Worm (Caenorhabditis elegans): ENCODE data around the gene lin-5.

DNA sequence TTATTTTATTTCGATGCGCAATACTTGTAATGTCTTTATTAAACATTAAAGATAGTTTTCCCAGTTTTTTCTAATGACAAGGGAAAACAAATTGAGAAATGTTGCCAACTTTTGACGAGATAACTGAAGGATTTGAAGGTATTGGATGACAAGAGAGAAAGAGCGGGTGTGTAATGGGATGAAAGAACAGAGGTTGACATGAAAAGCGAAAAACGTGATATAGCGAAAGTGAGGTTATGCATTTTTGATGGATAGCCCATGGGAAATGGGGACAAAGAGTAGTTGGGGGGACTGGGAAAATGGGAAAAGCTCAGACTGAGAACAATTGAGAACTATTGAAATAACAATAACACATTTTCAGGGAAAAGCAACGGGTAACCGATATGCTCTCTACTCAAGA is 34.8 kb downstream of the lin-5 start:
- TF ChIP-seq ztf-4 (tag; optimal IDR thresholded peaks at IDR 0.05) (no peak), zip-4 (GFP tag; optimal IDR thresholded peaks at IDR 0.05) (no peak)
